Fruit fly (Drosophila melanogaster): Measurements from ENCODE around the gene Coq4.

Coq4 gene

dm6 chr3L:17428779-17429178, 4.6 kb downstream of the Coq4 start, which contains the start of gene Gorab (continued):
- peak; percentile 73 for TF ChIP-seq Dad (GFP tag; optimal IDR thresholded peaks at IDR 0.05)
- TF ChIP-seq sima (GFP tag; optimal IDR thresholded peaks at IDR 0.05), result no peak
- peak; percentile 58 for TF ChIP-seq CG9437 (GFP tag; optimal IDR thresholded peaks at IDR 0.05)
- no peak for TF ChIP-seq sc (optimal IDR thresholded peaks at IDR 0.05)
- peak; percentile 78 for TF ChIP-seq sc (GFP tag; optimal IDR thresholded peaks at IDR 0.05)
- TF ChIP-seq D19A (tag; optimal IDR thresholded peaks at IDR 0.05), result peak; percentile 88
- no peak for TF ChIP-seq CG6854 (GFP tag; optimal IDR thresholded peaks at IDR 0.05)
- TF ChIP-seq gcm2 (GFP tag; optimal IDR thresholded peaks at IDR 0.05), result peak; percentile 45
- TF ChIP-seq Pdp1 (GFP tag; optimal IDR thresholded peaks at IDR 0.05), result peak; percentile 76 to 77
- peak; percentile 88 for TF ChIP-seq NfI (GFP tag; optimal IDR thresholded peaks at IDR 0.05)
- TF ChIP-seq Bgb (GFP tag; IDR thresholded peaks at IDR 0.05; ENCODE audit: partially characterized antibody), result peak; percentile 56
- TF ChIP-seq danr (GFP tag; IDR thresholded peaks at IDR 0.05), result peak; percentile 61; the same call in 1 of the 2 replicates
- TF ChIP-seq sr (GFP tag; IDR thresholded peaks at IDR 0.05), result peak; percentile 30; the same call in 1 of the 3 replicates
- TF ChIP-seq CG13775 (GFP tag; optimal IDR thresholded peaks at IDR 0.05), result peak; percentile 91
- no peak for TF ChIP-seq CkIIα-i1 (GFP tag; IDR thresholded peaks at IDR 0.05)
- TF ChIP-seq CG18619 (GFP tag; optimal IDR thresholded peaks at IDR 0.05), result peak; percentile 74
- no peak for TF ChIP-seq NC2α (GFP tag; optimal IDR thresholded peaks at IDR 0.05)
- TF ChIP-seq CG17186 (GFP tag; optimal IDR thresholded peaks at IDR 0.05), result peak; percentile 33
- TF ChIP-seq phol (tag; optimal IDR thresholded peaks at IDR 0.05), result peak; percentile 93
- peak; percentile 94 for TF ChIP-seq CG14710 (tag; optimal IDR thresholded peaks at IDR 0.05)
- TF ChIP-seq Mrtf (GFP tag; IDR thresholded peaks at IDR 0.05), result peak; percentile 93
- peak; percentile 95 for TF ChIP-seq HLH3B (GFP tag; IDR thresholded peaks at IDR 0.05)
- TF ChIP-seq slbo (GFP tag; IDR thresholded peaks at IDR 0.05), result peak; percentile 98
- TF ChIP-seq vnd (GFP tag; IDR thresholded peaks at IDR 0.05; ENCODE audit: partially characterized antibody), result no peak
- TF ChIP-seq Bteb2 (GFP tag; optimal IDR thresholded peaks at IDR 0.05), result peak; percentile 84
- TF ChIP-seq pum (GFP tag; optimal IDR thresholded peaks at IDR 0.05), result peak; percentile 60
- TF ChIP-seq CG13624 (GFP tag; optimal IDR thresholded peaks at IDR 0.05), result peak; percentile 77
- peak; percentile 57 for TF ChIP-seq CG2202 (tag; optimal IDR thresholded peaks at IDR 0.05)
- peak; percentile 90 for TF ChIP-seq stc (GFP tag; IDR thresholded peaks at IDR 0.05)
- TF ChIP-seq Dref (GFP tag; IDR thresholded peaks at IDR 0.05), result peak; percentile 69
- peak; percentile 96 for TF ChIP-seq CG11456 (GFP tag; IDR thresholded peaks at IDR 0.05)
- peak; percentile 92 for TF ChIP-seq Chrac-16 (GFP tag; optimal IDR thresholded peaks at IDR 0.05)
- TF ChIP-seq fd96Cb (tag; optimal IDR thresholded peaks at IDR 0.05), result peak; percentile 87
- TF ChIP-seq Taf1 (GFP tag; IDR thresholded peaks at IDR 0.05), result peak; percentile 90
- TF ChIP-seq z (GFP tag; IDR thresholded peaks at IDR 0.05), result no peak
- TF ChIP-seq CG9609 (GFP tag; optimal IDR thresholded peaks at IDR 0.05), result peak; percentile 77
- TF ChIP-seq usp (GFP tag; optimal IDR thresholded peaks at IDR 0.05), result no peak
- peak; percentile 39 for TF ChIP-seq da (GFP tag; optimal IDR thresholded peaks at IDR 0.05)
- TF ChIP-seq CG14050 (GFP tag; IDR thresholded peaks at IDR 0.05), result peak; percentile 91
- peak; percentile 83 for TF ChIP-seq bowl (GFP tag; IDR thresholded peaks at IDR 0.05)
- peak; percentile 88 for TF ChIP-seq dati (GFP tag; IDR thresholded peaks at IDR 0.05)
- TF ChIP-seq gcm (GFP tag; optimal IDR thresholded peaks at IDR 0.05), result peak; percentile 32
- no peak for TF ChIP-seq CG34224 (GFP tag; IDR thresholded peaks at IDR 0.05; ENCODE audit: partially characterized antibody)
- peak; percentile 52; the same call in 1 of the 2 replicates for TF ChIP-seq CG10321 (GFP tag; IDR thresholded peaks at IDR 0.05)
- TF ChIP-seq CrebB (tag; optimal IDR thresholded peaks at IDR 0.05), result no peak
- peak; percentile 90 for TF ChIP-seq gem (tag; optimal IDR thresholded peaks at IDR 0.05)
- no peak for TF ChIP-seq Hr78 (GFP tag; optimal IDR thresholded peaks at IDR 0.05)
- no peak for TF ChIP-seq lov (optimal IDR thresholded peaks at IDR 0.05)
- TF ChIP-seq lov (GFP tag; IDR thresholded peaks at IDR 0.05), result peak; percentile 83; the same call in 2 of the 3 replicates
- TF ChIP-seq CG10274 (GFP tag; optimal IDR thresholded peaks at IDR 0.05), result peak; percentile 35
- TF ChIP-seq wdn (GFP tag; IDR thresholded peaks at IDR 0.05), result 0 out of 2 replicates have a peak, but pooled peaks have one; percentile 23
- TF ChIP-seq twi (tag; optimal IDR thresholded peaks at IDR 0.05), result peak; percentile 67
